Fruit fly (Drosophila melanogaster) whole organism, embryonic: ENCODE results near the gene CG4332.
A peak's percentile ranks its signal among the peaks of the same experiment; 100 is the strongest.
"Not testable (repeated sequence)": the region's sequence is repeated elsewhere in the genome, so short reads cannot be mapped to it uniquely, and the experiment has no call there.

ENCODE experiments used
- CG10654 ChIP-seq: fragments of 200-800 bp; sonication (Bioruptor generic); optimal IDR thresholded peaks from 2 replicates; lab custom pipeline; 2016; ENCODE audit warnings: missing biosample characterization, missing genetic modification characterization
- CG13296 ChIP-seq: fragments of 200-800 bp; sonication (Bioruptor generic); optimal IDR thresholded peaks from 3 replicates; lab custom pipeline; 2018; ENCODE audit warnings: missing biosample characterization, mild to moderate bottlenecking, missing genetic modification characterization
- CG16813 ChIP-seq: fragments of 200-800 bp; sonication (Bioruptor generic); IDR thresholded peaks from 3 replicates; pipeline ENCODE4 v1.3.6; 2022; ENCODE audit warnings: missing biosample characterization, missing genetic modification characterization; ENCODE audit not compliant: partially characterized antibody
- Max ChIP-seq: fragments of 200-800 bp; sonication (Bioruptor generic); optimal IDR thresholded peaks from 2 replicates; lab custom pipeline; 2016; ENCODE audit warnings: missing biosample characterization, mild to moderate bottlenecking, missing genetic modification characterization
- fd64A ChIP-seq: fragments of 200-800 bp; sonication (Bioruptor generic); optimal IDR thresholded peaks from 3 replicates; lab custom pipeline; 2018; ENCODE audit warnings: missing biosample characterization, mild to moderate bottlenecking, missing genetic modification characterization
- gsb ChIP-seq: fragments of 200-800 bp; sonication (Bioruptor generic); IDR thresholded peaks from 2 replicates; pipeline ENCODE4 v1.3.6; 2022; ENCODE audit warnings: missing biosample characterization, missing genetic modification characterization
- pan ChIP-seq, 4 experiments: fragments of >200 bp in 3 of 4; fragments of 200-800 bp in 1 of 4; sonication (Bioruptor generic) in 1 of 4; optimal IDR thresholded peaks in 3 of 4; IDR thresholded peaks in 1 of 4; 2 replicates each; pipeline versions ENCODE4 v1.3.6 to Lab custom; 2017 to 2022; ENCODE audit warnings: missing biosample characterization in 2 of 4, missing genetic modification characterization in 2 of 4, mixed read lengths in 1 of 4
- slp2 ChIP-seq: fragments of 200-800 bp; sonication (Bioruptor generic); optimal IDR thresholded peaks from 2 replicates; lab custom pipeline; 2016; ENCODE audit warnings: missing biosample characterization, missing genetic modification characterization

dm6 chrX:13184178-13184577 is 29.3 kb downstream of the CG4332 start, which contains the start of gene CG32641:
- TF ChIP-seq CG13296 (GFP tag; lab: Kevin White, UChicago); Max (GFP tag; lab: Kevin White, UChicago); CG10654 (GFP tag; lab: Kevin White, UChicago); slp2 (GFP tag; lab: Kevin White, UChicago); fd64A; gsb (GFP tag; lab: Robert Waterston, UW); pan (optimal IDR thresholded peaks at IDR 0.05; lab: Kevin White, UChicago); pan (GFP tag; optimal IDR thresholded peaks at IDR 0.05 in 1 of 2, IDR thresholded peaks at IDR 0.05 in 1 of 2): not testable (repeated sequence)
- 0 out of 3 replicates have a peak, but pooled peaks have one; percentile 23 for TF ChIP-seq CG16813 (GFP tag; lab: Robert Waterston, UW)
